Fruit fly (Drosophila melanogaster) whole organism, embryonic: ENCODE measurements around the gene CG3598.
A peak's percentile ranks its signal among the peaks of the same experiment; 100 is the strongest.

Source experiments
- Abd-B ChIP-seq: fragments of 200-800 bp; sonication (Bioruptor generic); optimal IDR thresholded peaks from 2 replicates; lab custom pipeline; 2018; ENCODE audit warnings: missing biosample characterization, mild to moderate bottlenecking, missing genetic modification characterization, moderate library complexity
- Atf3 ChIP-seq: fragments of 200-800 bp; sonication (Bioruptor generic); optimal IDR thresholded peaks from 3 replicates; lab custom pipeline; 2016; ENCODE audit warnings: missing biosample characterization, missing genetic modification characterization
- CG10959 ChIP-seq: fragments of 200-800 bp; sonication (Bioruptor generic); IDR thresholded peaks from 2 replicates; pipeline ENCODE4 v1.3.6; 2022; ENCODE audit warnings: missing biosample characterization, missing genetic modification characterization
- CG11085 ChIP-seq: fragments of 200-800 bp; sonication (Bioruptor generic); IDR thresholded peaks from 2 replicates; pipeline ENCODE4 v1.3.6; 2022; ENCODE audit warnings: missing biosample characterization, missing genetic modification characterization
- CG12236 ChIP-seq: fragments of 200-800 bp; sonication (Bioruptor generic); optimal IDR thresholded peaks from 2 replicates; lab custom pipeline; 2016; ENCODE audit warnings: missing biosample characterization, missing genetic modification characterization
- CG12769 ChIP-seq: fragments of 200-800 bp; sonication (Bioruptor generic); optimal IDR thresholded peaks from 2 replicates; lab custom pipeline; 2019; ENCODE audit warnings: missing biosample characterization, mild to moderate bottlenecking, missing genetic modification characterization, moderate library complexity
- CG15514 ChIP-seq: fragments of 200-800 bp; sonication (Bioruptor generic); optimal IDR thresholded peaks from 3 replicates; lab custom pipeline; 2017; ENCODE audit warnings: missing biosample characterization, missing genetic modification characterization, mild to moderate bottlenecking, moderate library complexity, missing genetic modification reagents
- CG1602 ChIP-seq: fragments of 200-800 bp; sonication (Bioruptor generic); optimal IDR thresholded peaks from 3 replicates; lab custom pipeline; 2016; ENCODE audit warnings: missing biosample characterization, missing genetic modification characterization
- CG16779 ChIP-seq: fragments of 200-800 bp; sonication (Bioruptor generic); IDR thresholded peaks from 2 replicates; pipeline ENCODE4 v1.3.6; 2022; ENCODE audit warnings: missing biosample characterization, missing genetic modification characterization
- CG18764 ChIP-seq: fragments of 200-800 bp; sonication (Bioruptor generic); optimal IDR thresholded peaks from 3 replicates; lab custom pipeline; 2016; ENCODE audit warnings: missing biosample characterization, missing genetic modification characterization
- CG2116 ChIP-seq: fragments of 200-800 bp; sonication (Bioruptor generic); optimal IDR thresholded peaks from 3 replicates; lab custom pipeline; 2018; ENCODE audit warnings: missing biosample characterization, mild to moderate bottlenecking, missing genetic modification characterization
- CG2875 ChIP-seq: fragments of 200-800 bp; sonication (Bioruptor generic); optimal IDR thresholded peaks from 2 replicates; lab custom pipeline; 2017; ENCODE audit warnings: missing biosample characterization, mild to moderate bottlenecking, missing genetic modification characterization, missing genetic modification reagents
- CG2889 ChIP-seq: fragments of 200-800 bp; sonication (Bioruptor generic); IDR thresholded peaks from 3 replicates; pipeline ENCODE4 v1.3.6; 2022; ENCODE audit warnings: missing biosample characterization, missing genetic modification characterization
- CG31441 ChIP-seq: fragments of 200-800 bp; sonication (Bioruptor generic); IDR thresholded peaks from 2 replicates; pipeline ENCODE4 v1.3.6; 2022; ENCODE audit warnings: missing biosample characterization, missing genetic modification characterization
- CG4404 ChIP-seq: fragments of 200-800 bp; sonication (Bioruptor generic); IDR thresholded peaks from 2 replicates; pipeline ENCODE4 v1.3.6; 2022; ENCODE audit warnings: missing biosample characterization, missing genetic modification characterization
- CG5953 ChIP-seq: fragments of 200-800 bp; sonication (Bioruptor generic); IDR thresholded peaks from 2 replicates; pipeline ENCODE4 v1.3.6; 2022; ENCODE audit warnings: missing biosample characterization, missing genetic modification characterization
- CG6254 ChIP-seq: fragments of 200-800 bp; sonication (Bioruptor generic); optimal IDR thresholded peaks from 3 replicates; lab custom pipeline; 2017; ENCODE audit warnings: mild to moderate bottlenecking, missing biosample characterization, missing genetic modification reagents, missing genetic modification characterization
- Dek ChIP-seq: fragments of 200-800 bp; sonication (Bioruptor generic); optimal IDR thresholded peaks from 3 replicates; lab custom pipeline; 2019; ENCODE audit warnings: missing biosample characterization, mild to moderate bottlenecking, missing genetic modification characterization, moderate library complexity
- E2f2 ChIP-seq: fragments of 200-800 bp; sonication (Bioruptor generic); IDR thresholded peaks from 2 replicates; pipeline ENCODE4 v1.3.6; 2022; ENCODE audit warnings: missing biosample characterization, missing genetic modification characterization
- Ets97D ChIP-seq: fragments of 200-800 bp; sonication (Bioruptor generic); optimal IDR thresholded peaks from 3 replicates; lab custom pipeline; 2016; ENCODE audit warnings: missing biosample characterization, missing genetic modification characterization
- Hand ChIP-seq: fragments of 200-800 bp; sonication (Bioruptor generic); optimal IDR thresholded peaks from 2 replicates; lab custom pipeline; 2017; ENCODE audit warnings: mild to moderate bottlenecking, missing biosample characterization, missing genetic modification reagents, missing genetic modification characterization
- HmgD ChIP-seq: fragments of 200-800 bp; sonication (Bioruptor generic); optimal IDR thresholded peaks from 3 replicates; lab custom pipeline; 2016; ENCODE audit warnings: missing biosample characterization, missing genetic modification characterization
- Mad ChIP-seq: fragments of 200-800 bp; sonication (Bioruptor generic); optimal IDR thresholded peaks from 2 replicates; lab custom pipeline; 2016; ENCODE audit warnings: missing biosample characterization, missing genetic modification characterization
- Meics ChIP-seq: fragments of 200-800 bp; sonication (Bioruptor generic); optimal IDR thresholded peaks from 2 replicates; lab custom pipeline; 2017; ENCODE audit warnings: missing biosample characterization, mild to moderate bottlenecking, missing genetic modification characterization
- NK7.1 ChIP-seq: fragments of 200-800 bp; sonication (Bioruptor generic); optimal IDR thresholded peaks from 3 replicates; lab custom pipeline; 2016; ENCODE audit warnings: missing biosample characterization, missing genetic modification characterization
- Neu2 ChIP-seq: fragments of 200-800 bp; sonication (Bioruptor generic); optimal IDR thresholded peaks from 3 replicates; lab custom pipeline; 2016; ENCODE audit warnings: missing biosample characterization, missing genetic modification characterization, borderline replicate concordance
- Nf-YA ChIP-seq: fragments of 200-800 bp; sonication (Bioruptor generic); IDR thresholded peaks from 2 replicates; pipeline ENCODE4 v1.3.6; 2022; ENCODE audit warnings: missing biosample characterization, missing genetic modification characterization
- Oaz ChIP-seq: fragments of 200-800 bp; sonication (Bioruptor generic); IDR thresholded peaks from 2 replicates; pipeline ENCODE4 v1.3.6; 2022; ENCODE audit warnings: missing biosample characterization, missing genetic modification characterization
- PHDP ChIP-seq: fragments of 200-800 bp; sonication (Bioruptor generic); optimal IDR thresholded peaks from 3 replicates; lab custom pipeline; 2018; ENCODE audit warnings: missing biosample characterization, mild to moderate bottlenecking, missing genetic modification characterization, moderate library complexity
- Poxn ChIP-seq: fragments of 200-800 bp; sonication (Bioruptor generic); IDR thresholded peaks from 2 replicates; pipeline ENCODE4 v1.3.6; 2022; ENCODE audit warnings: missing biosample characterization, missing genetic modification characterization
- Scr ChIP-seq: fragments of 200-800 bp; sonication (Bioruptor generic); IDR thresholded peaks from 2 replicates; pipeline ENCODE4 v1.3.6; 2022; ENCODE audit warnings: missing biosample characterization, missing genetic modification characterization; ENCODE audit not compliant: partially characterized antibody
- amos ChIP-seq: fragments of 200-800 bp; sonication (Bioruptor generic); IDR thresholded peaks from 2 replicates; pipeline ENCODE4 v1.3.6; 2022; ENCODE audit warnings: missing biosample characterization, missing genetic modification characterization; ENCODE audit not compliant: partially characterized antibody
- ato ChIP-seq: fragments of 200-800 bp; sonication (Bioruptor generic); IDR thresholded peaks from 2 replicates; pipeline ENCODE4 v1.3.6; 2022; ENCODE audit warnings: missing biosample characterization, missing genetic modification characterization; ENCODE audit not compliant: partially characterized antibody
- bcd ChIP-seq: fragments of 200-800 bp; sonication (Bioruptor generic); optimal IDR thresholded peaks from 2 replicates; lab custom pipeline; 2017; ENCODE audit warnings: missing biosample characterization, mild to moderate bottlenecking, missing genetic modification characterization
- chif ChIP-seq, 2 experiments: fragments of 200-800 bp; sonication (Bioruptor generic); optimal IDR thresholded peaks; 3 replicates each; lab custom pipeline; 2016; ENCODE audit warnings: missing biosample characterization in 2 of 2, missing genetic modification characterization in 2 of 2
- croc ChIP-seq: fragments of 200-800 bp; sonication (Bioruptor generic); conservative IDR thresholded peaks from 3 replicates; pipeline ENCODE4 v1.3.6; 2022; ENCODE audit warnings: missing biosample characterization, missing genetic modification characterization
- fd3F ChIP-seq: fragments of 200-800 bp; sonication (Bioruptor generic); optimal IDR thresholded peaks from 2 replicates; lab custom pipeline; 2018; ENCODE audit warnings: missing biosample characterization, mild to moderate bottlenecking, missing genetic modification characterization, moderate library complexity
- gcm2 ChIP-seq: fragments of 200-800 bp; sonication (Bioruptor generic); optimal IDR thresholded peaks from 2 replicates; lab custom pipeline; 2016; ENCODE audit warnings: missing biosample characterization, missing genetic modification characterization
- gem ChIP-seq: fragments of 200-800 bp; sonication (Bioruptor generic); optimal IDR thresholded peaks from 2 replicates; lab custom pipeline; 2019; ENCODE audit warnings: missing biosample characterization, mild to moderate bottlenecking, missing genetic modification characterization, moderate library complexity
- kah ChIP-seq: fragments of 200-800 bp; sonication (Bioruptor generic); optimal IDR thresholded peaks from 2 replicates; lab custom pipeline; 2018; ENCODE audit warnings: missing biosample characterization, mild to moderate bottlenecking, missing genetic modification characterization
- lilli ChIP-seq: fragments of 200-800 bp; sonication (Bioruptor generic); optimal IDR thresholded peaks from 3 replicates; lab custom pipeline; 2016; ENCODE audit warnings: missing biosample characterization, missing genetic modification characterization
- luna ChIP-seq: fragments of 200-800 bp; sonication (Bioruptor generic); optimal IDR thresholded peaks from 2 replicates; lab custom pipeline; 2016; ENCODE audit warnings: missing biosample characterization, missing genetic modification characterization
- otp ChIP-seq: fragments of 200-800 bp; sonication (Bioruptor generic); IDR thresholded peaks from 3 replicates; pipeline ENCODE4, ENCODE4 v1.3.6; 2022; ENCODE audit warnings: missing biosample characterization, missing genetic modification characterization
- phol ChIP-seq: fragments of 200-800 bp; sonication (Bioruptor generic); optimal IDR thresholded peaks from 3 replicates; lab custom pipeline; 2018; ENCODE audit warnings: missing biosample characterization, mild to moderate bottlenecking, missing genetic modification characterization, moderate library complexity
- psq ChIP-seq: fragments of 200-800 bp; sonication (Bioruptor generic); optimal IDR thresholded peaks from 2 replicates; lab custom pipeline; 2017; ENCODE audit warnings: missing biosample characterization, missing genetic modification characterization
- sc ChIP-seq, 3 experiments: fragments of >200 bp in 2 of 3; fragments of 200-800 bp in 1 of 3; sonication (Bioruptor generic) in 1 of 3; optimal IDR thresholded peaks; 2 replicates in 2 of 3; 3 replicates in 1 of 3; lab custom pipeline; 2017; ENCODE audit warnings: mild to moderate bottlenecking in 1 of 3, missing biosample characterization in 1 of 3, missing genetic modification characterization in 1 of 3, missing genetic modification reagents in 1 of 3
- ttk ChIP-seq: fragments of 200-800 bp; sonication (Bioruptor generic); IDR thresholded peaks from 2 replicates; pipeline ENCODE4 v2.1.2; 2022; ENCODE audit warnings: missing biosample characterization, missing genetic modification characterization
- unc-4 ChIP-seq: fragments of 200-800 bp; sonication (Bioruptor generic); IDR thresholded peaks from 2 replicates; pipeline ENCODE4 v1.3.6; 2022; ENCODE audit warnings: missing biosample characterization, missing genetic modification characterization; ENCODE audit not compliant: partially characterized antibody
- usp ChIP-seq: fragments of >200 bp; optimal IDR thresholded peaks from 2 replicates; lab custom pipeline; 2017; ENCODE audit warnings: missing biosample characterization, missing genetic modification characterization
- vvl ChIP-seq: fragments of 200-800 bp; sonication (Bioruptor generic); IDR thresholded peaks from 2 replicates; pipeline ENCODE4 v1.3.6; 2022; ENCODE audit warnings: missing biosample characterization, missing genetic modification characterization

The CG3598 gene

dm6 chrX:2977857-2978473 lies 41.1 kb downstream of the CG3598 start:
- TF ChIP-seq CG31441 (GFP tag; lab: Robert Waterston, UW), result peak; percentile 52; the same call in 1 of the 2 replicates
- no peak for TF ChIP-seq Dek (tag; lab: Kevin White, UChicago)
- TF ChIP-seq CG18764, result peak; percentile 29
- TF ChIP-seq fd3F (GFP tag; lab: Kevin White, UChicago), result no peak
- no peak for TF ChIP-seq CG6254 (GFP tag; lab: Kevin White, UChicago)
- no peak for TF ChIP-seq CG2116 (GFP tag; lab: Kevin White, UChicago)
- TF ChIP-seq Meics (GFP tag; lab: Kevin White, UChicago), result no peak
- TF ChIP-seq usp (GFP tag; lab: Kevin White, UChicago), result no peak
- TF ChIP-seq otp (GFP tag; lab: Robert Waterston, UW), result 0 out of 3 replicates have a peak, but pooled peaks have one; percentile 23
- no peak for TF ChIP-seq Nf-YA (GFP tag; lab: Robert Waterston, UW)
- TF ChIP-seq bcd (GFP tag; lab: Kevin White, UChicago), result peak; percentile 8
- TF ChIP-seq chif (GFP tag; optimal IDR thresholded peaks at IDR 0.05; lab: Kevin White, UChicago), result peak; percentile 35 to 47
- TF ChIP-seq NK7.1 (GFP tag; lab: Kevin White, UChicago), result peak; percentile 1
- no peak for TF ChIP-seq CG2889 (GFP tag; lab: Robert Waterston, UW)
- no peak for TF ChIP-seq unc-4 (GFP tag; lab: Robert Waterston, UW)
- TF ChIP-seq Oaz (GFP tag; lab: Robert Waterston, UW), result no peak
- no peak for TF ChIP-seq Ets97D
- no peak for TF ChIP-seq ttk (GFP tag; lab: Robert Waterston, UW)
- TF ChIP-seq gcm2, result no peak
- no peak for TF ChIP-seq luna
- no peak for TF ChIP-seq psq (GFP tag; lab: Kevin White, UChicago)
- TF ChIP-seq CG12769, result no peak
- no peak for TF ChIP-seq ato (GFP tag; lab: Robert Waterston, UW)
- TF ChIP-seq kah (GFP tag; lab: Kevin White, UChicago), result no peak
- no peak for TF ChIP-seq CG15514 (GFP tag; lab: Kevin White, UChicago)
- peak; percentile 38; the same call in 1 of the 2 replicates for TF ChIP-seq E2f2 (GFP tag; lab: Robert Waterston, UW)
- TF ChIP-seq vvl, result 0 out of 2 replicates have a peak, but pooled peaks have one; percentile 41
- no peak for TF ChIP-seq CG12236 (GFP tag; lab: Kevin White, UChicago)
- no peak for TF ChIP-seq CG11085 (GFP tag; lab: Robert Waterston, UW)
- peak; percentile 44 for TF ChIP-seq CG10959
- TF ChIP-seq CG16779 (GFP tag; lab: Robert Waterston, UW), result no peak
- no peak for TF ChIP-seq Atf3
- peak; percentile 60 for TF ChIP-seq phol (tag; lab: Kevin White, UChicago)
- no peak for TF ChIP-seq Mad
- peak; percentile 65 for TF ChIP-seq gem
- no peak for TF ChIP-seq sc (optimal IDR thresholded peaks at IDR 0.05; lab: Kevin White, UChicago)
- TF ChIP-seq sc (GFP tag; optimal IDR thresholded peaks at IDR 0.05; lab: Kevin White, UChicago), result no peak
- no peak for TF ChIP-seq Hand (GFP tag; lab: Kevin White, UChicago)
- TF ChIP-seq CG5953 (GFP tag; lab: Robert Waterston, UW), result no peak
- TF ChIP-seq Abd-B (GFP tag; lab: Kevin White, UChicago), result peak; percentile 11
- peak; percentile 29 for TF ChIP-seq lilli (GFP tag; lab: Kevin White, UChicago)
- no peak for TF ChIP-seq HmgD (GFP tag; lab: Kevin White, UChicago)
- no peak for TF ChIP-seq Poxn (GFP tag; lab: Robert Waterston, UW)
- no peak for TF ChIP-seq CG2875 (GFP tag; lab: Kevin White, UChicago)
- TF ChIP-seq CG4404, result peak; percentile 44; the same call in 1 of the 2 replicates
- TF ChIP-seq Scr (GFP tag; lab: Robert Waterston, UW), result no peak
- TF ChIP-seq croc, result no peak
- TF ChIP-seq Neu2, result no peak
- peak; percentile 25 for TF ChIP-seq PHDP
- TF ChIP-seq CG1602 (GFP tag; lab: Kevin White, UChicago), result peak; percentile 46
- TF ChIP-seq amos (GFP tag; lab: Robert Waterston, UW), result no peak
